Fruit fly (Drosophila melanogaster) whole organism, embryonic: ENCODE data around the gene CG4629.

ENCODE experiments used
- Abd-B ChIP-seq: fragments of 200-800 bp; sonication (Bioruptor generic); optimal IDR thresholded peaks from 2 replicates; lab custom pipeline; 2018; ENCODE audit warnings: missing biosample characterization, mild to moderate bottlenecking, missing genetic modification characterization, moderate library complexity
- Ada2b ChIP-seq: fragments of 200-800 bp; sonication (Bioruptor generic); IDR thresholded peaks from 2 replicates; pipeline ENCODE4 v1.3.6; 2022; ENCODE audit warnings: missing biosample characterization, missing genetic modification characterization
- Antp ChIP-seq: fragments of 200-800 bp; sonication (Bioruptor generic); optimal IDR thresholded peaks from 3 replicates; lab custom pipeline; 2016; ENCODE audit warnings: missing biosample characterization, missing genetic modification characterization
- Blimp-1 ChIP-seq: fragments of 200-800 bp; sonication (Bioruptor generic); optimal IDR thresholded peaks from 3 replicates; lab custom pipeline; 2018; ENCODE audit warnings: missing biosample characterization, missing genetic modification characterization, mild to moderate bottlenecking, moderate library complexity, missing genetic modification reagents
- CG10274 ChIP-seq: fragments of 200-800 bp; sonication (Bioruptor generic); optimal IDR thresholded peaks from 3 replicates; lab custom pipeline; 2017; ENCODE audit warnings: missing biosample characterization, mild to moderate bottlenecking, missing genetic modification characterization
- CG10431 ChIP-seq: fragments of 200-800 bp; sonication (Bioruptor generic); optimal IDR thresholded peaks from 3 replicates; lab custom pipeline; 2018; ENCODE audit warnings: missing biosample characterization, mild to moderate bottlenecking, missing genetic modification characterization
- CG11093 ChIP-seq: fragments of 200-800 bp; sonication (Bioruptor generic); IDR thresholded peaks from 3 replicates; pipeline ENCODE4 v1.3.6; 2022; ENCODE audit warnings: missing biosample characterization, missing genetic modification characterization
- CG12391 ChIP-seq: fragments of 200-800 bp; sonication (Bioruptor generic); optimal IDR thresholded peaks from 3 replicates; lab custom pipeline; 2018; ENCODE audit warnings: missing biosample characterization, mild to moderate bottlenecking, missing genetic modification characterization, moderate library complexity
- CG15514 ChIP-seq: fragments of 200-800 bp; sonication (Bioruptor generic); optimal IDR thresholded peaks from 3 replicates; lab custom pipeline; 2017; ENCODE audit warnings: missing biosample characterization, missing genetic modification characterization, mild to moderate bottlenecking, moderate library complexity, missing genetic modification reagents
- CG17359 ChIP-seq: fragments of 200-800 bp; sonication (Bioruptor generic); optimal IDR thresholded peaks from 3 replicates; lab custom pipeline; 2018; ENCODE audit warnings: missing biosample characterization, mild to moderate bottlenecking, missing genetic modification characterization, moderate library complexity
- CG18476 ChIP-seq: fragments of 200-800 bp; sonication (Bioruptor generic); optimal IDR thresholded peaks from 2 replicates; lab custom pipeline; 2016; ENCODE audit warnings: missing biosample characterization, mild to moderate bottlenecking, missing genetic modification characterization
- CG31388 ChIP-seq: fragments of 200-800 bp; sonication (Bioruptor generic); optimal IDR thresholded peaks from 2 replicates; lab custom pipeline; 2016; ENCODE audit warnings: missing biosample characterization, missing genetic modification characterization
- CG32767 ChIP-seq: fragments of 200-800 bp; sonication (Bioruptor generic); IDR thresholded peaks from 2 replicates; pipeline ENCODE4 v1.3.6; 2022; ENCODE audit warnings: missing biosample characterization, missing genetic modification characterization
- CG3281 ChIP-seq: fragments of 200-800 bp; sonication (Bioruptor generic); optimal IDR thresholded peaks from 3 replicates; lab custom pipeline; 2017; ENCODE audit warnings: missing biosample characterization, mild to moderate bottlenecking, missing genetic modification characterization
- CG4282 ChIP-seq: fragments of 200-800 bp; sonication (Bioruptor generic); optimal IDR thresholded peaks from 2 replicates; lab custom pipeline; 2016; ENCODE audit warnings: missing biosample characterization, missing genetic modification characterization
- CG4328 ChIP-seq: fragments of 200-800 bp; sonication (Bioruptor generic); optimal IDR thresholded peaks from 3 replicates; lab custom pipeline; 2017; ENCODE audit warnings: missing biosample characterization, missing genetic modification reagents, missing genetic modification characterization
- CG9797 ChIP-seq: fragments of 200-800 bp; sonication (Bioruptor generic); optimal IDR thresholded peaks from 3 replicates; lab custom pipeline; 2018; ENCODE audit warnings: missing biosample characterization, mild to moderate bottlenecking, missing genetic modification characterization
- Chrac-16 ChIP-seq: fragments of 200-800 bp; sonication (Bioruptor generic); optimal IDR thresholded peaks from 3 replicates; lab custom pipeline; 2016; ENCODE audit warnings: missing biosample characterization, missing genetic modification characterization
- CrebB ChIP-seq: fragments of 200-800 bp; sonication (Bioruptor generic); optimal IDR thresholded peaks from 3 replicates; lab custom pipeline; 2018; ENCODE audit warnings: missing biosample characterization, mild to moderate bottlenecking, missing genetic modification characterization
- Dip2 ChIP-seq: fragments of 200-800 bp; sonication (Bioruptor generic); IDR thresholded peaks from 2 replicates; pipeline ENCODE4 v1.3.6; 2022; ENCODE audit warnings: missing biosample characterization, missing genetic modification characterization
- E2f2 ChIP-seq: fragments of 200-800 bp; sonication (Bioruptor generic); IDR thresholded peaks from 2 replicates; pipeline ENCODE4 v1.3.6; 2022; ENCODE audit warnings: missing biosample characterization, missing genetic modification characterization
- HLH4C ChIP-seq: fragments of 200-800 bp; sonication (Bioruptor generic); IDR thresholded peaks from 3 replicates; pipeline ENCODE4 v1.3.6; 2022; ENCODE audit warnings: missing biosample characterization, missing genetic modification characterization; ENCODE audit not compliant: partially characterized antibody
- Hmr ChIP-seq: fragments of 200-800 bp; sonication (Bioruptor generic); optimal IDR thresholded peaks from 3 replicates; lab custom pipeline; 2017; ENCODE audit warnings: mild to moderate bottlenecking, missing biosample characterization, missing genetic modification reagents, missing genetic modification characterization
- Mad ChIP-seq: fragments of 200-800 bp; sonication (Bioruptor generic); optimal IDR thresholded peaks from 2 replicates; lab custom pipeline; 2016; ENCODE audit warnings: missing biosample characterization, missing genetic modification characterization
- Rx ChIP-seq: fragments of 200-800 bp; sonication (Bioruptor generic); IDR thresholded peaks from 2 replicates; pipeline ENCODE4 v1.3.6; 2022; ENCODE audit warnings: missing biosample characterization, missing genetic modification characterization
- Scr ChIP-seq: fragments of 200-800 bp; sonication (Bioruptor generic); IDR thresholded peaks from 2 replicates; pipeline ENCODE4 v1.3.6; 2022; ENCODE audit warnings: missing biosample characterization, missing genetic modification characterization; ENCODE audit not compliant: partially characterized antibody
- Xbp1 ChIP-seq: fragments of 200-800 bp; sonication (Bioruptor generic); optimal IDR thresholded peaks from 3 replicates; lab custom pipeline; 2016; ENCODE audit warnings: missing biosample characterization, mild to moderate bottlenecking, missing genetic modification characterization
- ab ChIP-seq: fragments of 200-800 bp; sonication (Bioruptor generic); optimal IDR thresholded peaks from 2 replicates; lab custom pipeline; 2016; ENCODE audit warnings: missing biosample characterization, missing genetic modification characterization
- bsh ChIP-seq, 2 experiments: fragments of 200-800 bp; sonication (Bioruptor generic); optimal IDR thresholded peaks; 2 replicates each; lab custom pipeline; 2017 to 2018; ENCODE audit warnings: mild to moderate bottlenecking in 2 of 2, missing biosample characterization in 2 of 2, missing genetic modification characterization in 2 of 2, moderate library complexity in 1 of 2
- da ChIP-seq: fragments of 200-800 bp; sonication (Bioruptor generic); optimal IDR thresholded peaks from 2 replicates; lab custom pipeline; 2016; ENCODE audit warnings: missing biosample characterization, missing genetic modification characterization
- emc ChIP-seq: fragments of 200-800 bp; sonication (Bioruptor generic); optimal IDR thresholded peaks from 2 replicates; lab custom pipeline; 2016; ENCODE audit warnings: missing biosample characterization, missing genetic modification characterization
- gem ChIP-seq: fragments of 200-800 bp; sonication (Bioruptor generic); optimal IDR thresholded peaks from 2 replicates; lab custom pipeline; 2019; ENCODE audit warnings: missing biosample characterization, mild to moderate bottlenecking, missing genetic modification characterization, moderate library complexity
- her ChIP-seq: fragments of 200-800 bp; sonication (Bioruptor generic); optimal IDR thresholded peaks from 2 replicates; lab custom pipeline; 2016; ENCODE audit warnings: missing biosample characterization, missing genetic modification characterization
- inv ChIP-seq: fragments of 200-800 bp; sonication (Bioruptor generic); IDR thresholded peaks from 2 replicates; pipeline ENCODE4 v1.3.6; 2022; ENCODE audit warnings: missing biosample characterization, missing genetic modification characterization; ENCODE audit not compliant: partially characterized antibody
- jumu ChIP-seq: fragments of 200-800 bp; sonication (Bioruptor generic); optimal IDR thresholded peaks from 3 replicates; lab custom pipeline; 2016; ENCODE audit warnings: missing biosample characterization, missing genetic modification characterization
- lilli ChIP-seq: fragments of 200-800 bp; sonication (Bioruptor generic); optimal IDR thresholded peaks from 3 replicates; lab custom pipeline; 2016; ENCODE audit warnings: missing biosample characterization, missing genetic modification characterization
- luna ChIP-seq: fragments of 200-800 bp; sonication (Bioruptor generic); optimal IDR thresholded peaks from 2 replicates; lab custom pipeline; 2016; ENCODE audit warnings: missing biosample characterization, missing genetic modification characterization
- mld ChIP-seq: fragments of 200-800 bp; sonication (Bioruptor generic); IDR thresholded peaks from 3 replicates; pipeline ENCODE4 v1.3.6; 2022; ENCODE audit warnings: missing biosample characterization, missing genetic modification characterization; ENCODE audit not compliant: partially characterized antibody
- nau ChIP-seq: fragments of 200-800 bp; sonication (Bioruptor generic); optimal IDR thresholded peaks from 3 replicates; lab custom pipeline; 2017; ENCODE audit warnings: missing biosample characterization, mild to moderate bottlenecking, missing genetic modification characterization, missing genetic modification reagents
- org-1 ChIP-seq: fragments of 200-800 bp; sonication (Bioruptor generic); optimal IDR thresholded peaks from 2 replicates; lab custom pipeline; 2017; ENCODE audit warnings: missing biosample characterization, missing genetic modification characterization
- pan ChIP-seq, 4 experiments: fragments of >200 bp in 3 of 4; fragments of 200-800 bp in 1 of 4; sonication (Bioruptor generic) in 1 of 4; optimal IDR thresholded peaks in 3 of 4; IDR thresholded peaks in 1 of 4; 2 replicates each; pipeline versions ENCODE4 v1.3.6 to Lab custom; 2017 to 2022; ENCODE audit warnings: missing biosample characterization in 2 of 4, missing genetic modification characterization in 2 of 4, mixed read lengths in 1 of 4
- phol ChIP-seq: fragments of 200-800 bp; sonication (Bioruptor generic); optimal IDR thresholded peaks from 3 replicates; lab custom pipeline; 2018; ENCODE audit warnings: missing biosample characterization, mild to moderate bottlenecking, missing genetic modification characterization, moderate library complexity
- rib ChIP-seq: fragments of 200-800 bp; sonication (Bioruptor generic); IDR thresholded peaks from 2 replicates; pipeline ENCODE4 v1.3.6; 2022; ENCODE audit warnings: missing biosample characterization, missing genetic modification characterization
- salm ChIP-seq: fragments of 200-800 bp; sonication (Bioruptor generic); optimal IDR thresholded peaks from 2 replicates; lab custom pipeline; 2018; ENCODE audit warnings: missing biosample characterization, mild to moderate bottlenecking, missing genetic modification characterization
- sisA ChIP-seq: fragments of 200-800 bp; sonication (Bioruptor generic); IDR thresholded peaks from 2 replicates; pipeline ENCODE4 v1.3.6; 2022; ENCODE audit warnings: missing biosample characterization, missing genetic modification characterization
- slp2 ChIP-seq: fragments of 200-800 bp; sonication (Bioruptor generic); optimal IDR thresholded peaks from 2 replicates; lab custom pipeline; 2016; ENCODE audit warnings: missing biosample characterization, missing genetic modification characterization
- tll ChIP-seq, 2 experiments: fragments of 200-800 bp in 1 of 2; fragments of >200 bp in 1 of 2; sonication (Bioruptor generic) in 1 of 2; optimal IDR thresholded peaks; 2 replicates each; lab custom pipeline; 2017 to 2019; ENCODE audit warnings: missing biosample characterization in 2 of 2, missing genetic modification characterization in 2 of 2, mild to moderate bottlenecking in 1 of 2, moderate library complexity in 1 of 2
- tna ChIP-seq: fragments of 200-800 bp; sonication (Bioruptor generic); IDR thresholded peaks from 2 replicates; pipeline ENCODE4 v1.3.6; 2022; ENCODE audit warnings: missing biosample characterization, missing genetic modification characterization; ENCODE audit not compliant: partially characterized antibody
- vnd ChIP-seq: fragments of 200-800 bp; sonication (Bioruptor generic); IDR thresholded peaks from 3 replicates; pipeline ENCODE4 v1.3.6; 2022; ENCODE audit warnings: missing biosample characterization, missing genetic modification characterization; ENCODE audit not compliant: partially characterized antibody
- zfh2 ChIP-seq: fragments of 200-800 bp; sonication (Bioruptor generic); optimal IDR thresholded peaks from 2 replicates; lab custom pipeline; 2016; ENCODE audit warnings: missing biosample characterization, missing genetic modification characterization

Gene CG4629

DNA sequence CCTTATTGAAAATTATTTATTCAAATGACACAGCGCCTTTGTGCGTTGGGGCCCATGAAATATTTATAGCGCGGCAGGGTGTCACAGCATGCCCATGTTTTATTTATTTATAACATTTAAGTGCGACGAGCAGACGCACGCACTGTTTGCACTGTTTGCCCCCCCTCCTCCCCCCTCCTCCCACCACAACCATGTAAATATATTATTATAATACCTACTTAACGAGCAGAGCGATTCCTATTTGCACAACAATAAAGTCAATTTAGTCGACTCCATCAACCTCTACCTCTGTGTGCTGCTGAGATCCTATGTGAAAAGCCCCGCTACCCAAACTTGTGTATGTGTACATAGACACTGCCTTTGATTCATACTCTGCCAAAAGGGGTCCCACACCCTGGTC, 7.6 kb downstream of the CG4629 start (continued):
- TF ChIP-seq nau (GFP tag; lab: Kevin White, UChicago): peak; percentile 40
- no peak for TF ChIP-seq Chrac-16 (GFP tag; lab: Kevin White, UChicago)
- no peak for TF ChIP-seq CG9797
- no peak for TF ChIP-seq CG10431 (GFP tag; lab: Kevin White, UChicago)
- peak in 1 of 2 experiments; percentile 33 for TF ChIP-seq bsh (GFP tag; optimal IDR thresholded peaks at IDR 0.05; lab: Kevin White, UChicago)
- no peak for TF ChIP-seq inv
- no peak for TF ChIP-seq da
- 0 out of 3 replicates have a peak, but pooled peaks have one; percentile 23 for TF ChIP-seq CG11093 (GFP tag; lab: Robert Waterston, UW)
- TF ChIP-seq salm: peak; percentile 46
- TF ChIP-seq Hmr (GFP tag; lab: Kevin White, UChicago): peak; percentile 69
- TF ChIP-seq CrebB: peak; percentile 60
- peak; percentile 28 for TF ChIP-seq CG4328 (GFP tag; lab: Kevin White, UChicago)
- no peak for TF ChIP-seq vnd (GFP tag; lab: Robert Waterston, UW)
- TF ChIP-seq CG18476 (GFP tag; lab: Kevin White, UChicago): no peak
- TF ChIP-seq Ada2b (GFP tag; lab: Robert Waterston, UW): no peak
- no peak for TF ChIP-seq tna (GFP tag; lab: Robert Waterston, UW)
- no peak for TF ChIP-seq Dip2
- TF ChIP-seq gem (tag; lab: Kevin White, UChicago): peak; percentile 59
- no peak for TF ChIP-seq her (GFP tag; lab: Kevin White, UChicago)
- no peak for TF ChIP-seq Rx (GFP tag; lab: Robert Waterston, UW)
- TF ChIP-seq CG15514 (GFP tag; lab: Kevin White, UChicago): peak; percentile 19
- no peak for TF ChIP-seq sisA
- TF ChIP-seq Blimp-1 (GFP tag; lab: Kevin White, UChicago): peak; percentile 50
- TF ChIP-seq phol: no peak
- no peak for TF ChIP-seq lilli
- TF ChIP-seq Abd-B (GFP tag; lab: Kevin White, UChicago): no peak
- TF ChIP-seq Mad (GFP tag; lab: Kevin White, UChicago): no peak
- peak; percentile 27 for TF ChIP-seq CG12391
- peak; percentile 20 for TF ChIP-seq org-1 (GFP tag; lab: Kevin White, UChicago)
- TF ChIP-seq luna (GFP tag; lab: Kevin White, UChicago): no peak
- no peak for TF ChIP-seq tll (GFP tag; optimal IDR thresholded peaks at IDR 0.05; lab: Kevin White, UChicago)
- TF ChIP-seq jumu (GFP tag; lab: Kevin White, UChicago): no peak
- no peak for TF ChIP-seq CG4282 (GFP tag; lab: Kevin White, UChicago)
- no peak for TF ChIP-seq E2f2
- no peak for TF ChIP-seq ab (GFP tag; lab: Kevin White, UChicago)
- no peak for TF ChIP-seq CG32767 (GFP tag; lab: Robert Waterston, UW)
- no peak for TF ChIP-seq zfh2
- TF ChIP-seq Scr (GFP tag; lab: Robert Waterston, UW): no peak
- TF ChIP-seq rib: no peak
- no peak for TF ChIP-seq Xbp1 (GFP tag; lab: Kevin White, UChicago)
- no peak for TF ChIP-seq pan (optimal IDR thresholded peaks at IDR 0.05; lab: Kevin White, UChicago)
- TF ChIP-seq pan (GFP tag; optimal IDR thresholded peaks at IDR 0.05 in 1 of 2, IDR thresholded peaks at IDR 0.05 in 1 of 2): peak in 1 of 2 experiments; percentile 44
- no peak for TF ChIP-seq Antp (GFP tag; lab: Kevin White, UChicago)
- no peak for TF ChIP-seq mld
- no peak for TF ChIP-seq CG10274
- no peak for TF ChIP-seq slp2 (GFP tag; lab: Kevin White, UChicago)
- no peak for TF ChIP-seq HLH4C (GFP tag; lab: Robert Waterston, UW)
- peak; percentile 37 for TF ChIP-seq CG17359
- no peak for TF ChIP-seq emc (GFP tag; lab: Kevin White, UChicago)
- TF ChIP-seq CG3281: peak; percentile 43
- TF ChIP-seq CG31388 (GFP tag; lab: Kevin White, UChicago): no peak
